Worm (Caenorhabditis elegans) whole organism, L2 larva: Measurements from ENCODE around the gene Y39B6A.69.
A peak's percentile ranks its signal among the peaks of the same experiment; 100 is the strongest.

Source experiments
- C34F6.9 ChIP-seq: fragments of 150-350 bp; optimal IDR thresholded peaks from 2 replicates; lab custom pipeline; 2014; ENCODE audit warnings: missing biosample characterization, missing genetic modification characterization
- F13H6.1 ChIP-seq: sonication (generic microtip); optimal IDR thresholded peaks from 2 replicates; lab custom pipeline; 2016; ENCODE audit warnings: missing genetic modification characterization, missing compliant biosample characterization
- R02D3.7 ChIP-seq: fragments of 150-350 bp; optimal IDR thresholded peaks from 2 replicates; lab custom pipeline; 2014; ENCODE audit warnings: missing biosample characterization, missing genetic modification characterization
- Y55F3AM.14 ChIP-seq: fragments of 200-800 bp; sonication (Bioruptor generic); optimal IDR thresholded peaks from 2 replicates; lab custom pipeline; 2018; ENCODE audit warnings: mild to moderate bottlenecking, missing genetic modification characterization, missing compliant biosample characterization
- alr-1 ChIP-seq: fragments of 150-350 bp; optimal IDR thresholded peaks from 2 replicates; lab custom pipeline; 2014; ENCODE audit warnings: missing biosample characterization, missing genetic modification characterization
- aly-2 ChIP-seq: fragments of 150-350 bp; optimal IDR thresholded peaks from 2 replicates; lab custom pipeline; 2014; ENCODE audit warnings: missing biosample characterization, missing genetic modification characterization
- ama-1 ChIP-seq: fragments of 150-350 bp; optimal IDR thresholded peaks from 2 replicates; lab custom pipeline; 2018; ENCODE audit warnings: inconsistent platforms
- ceh-16 ChIP-seq: fragments of 150-350 bp; optimal IDR thresholded peaks from 2 replicates; lab custom pipeline; 2014; ENCODE audit warnings: missing biosample characterization, missing genetic modification characterization
- ceh-82 ChIP-seq: fragments of 150-350 bp; optimal IDR thresholded peaks from 2 replicates; lab custom pipeline; 2014; ENCODE audit warnings: missing biosample characterization, missing genetic modification characterization
- crh-2 ChIP-seq: sonication (generic microtip); optimal IDR thresholded peaks from 2 replicates; lab custom pipeline; 2017; ENCODE audit warnings: missing biosample characterization, missing genetic modification characterization
- dmd-4 ChIP-seq: sonication (generic microtip); optimal IDR thresholded peaks from 2 replicates; lab custom pipeline; 2017; ENCODE audit warnings: missing biosample characterization, missing genetic modification characterization
- gmeb-1 ChIP-seq: fragments of 150-350 bp; optimal IDR thresholded peaks from 2 replicates; lab custom pipeline; 2014; ENCODE audit warnings: missing biosample characterization, missing genetic modification characterization
- lin-11 ChIP-seq: fragments of 150-350 bp; sonication (generic microtip); optimal IDR thresholded peaks from 2 replicates; lab custom pipeline; 2014; ENCODE audit warnings: missing biosample characterization, missing genetic modification characterization, inconsistent platforms, mixed read lengths
- lin-13 ChIP-seq: fragments of 150-350 bp; optimal IDR thresholded peaks from 2 replicates; lab custom pipeline; 2014; ENCODE audit warnings: missing biosample characterization, missing genetic modification reagents, missing genetic modification characterization
- lin-39 ChIP-seq: fragments of 150-350 bp; optimal IDR thresholded peaks from 2 replicates; lab custom pipeline; 2014; ENCODE audit warnings: missing biosample characterization, missing genetic modification reagents, missing genetic modification characterization
- lsy-2 ChIP-seq, 2 experiments: fragments of 150-350 bp in 1 of 2; sonication (generic microtip) in 1 of 2; optimal IDR thresholded peaks; 2 replicates each; lab custom pipeline; 2014 to 2017; ENCODE audit warnings: missing biosample characterization in 2 of 2, missing genetic modification characterization in 2 of 2
- mbf-1 ChIP-seq: sonication (generic microtip); optimal IDR thresholded peaks from 2 replicates; lab custom pipeline; 2017; ENCODE audit warnings: missing biosample characterization, missing genetic modification characterization
- mdl-1 ChIP-seq, 2 experiments: fragments of 150-350 bp in 1 of 2; sonication (generic microtip) in 1 of 2; optimal IDR thresholded peaks; 2 replicates each; lab custom pipeline; 2017; ENCODE audit warnings: missing biosample characterization in 2 of 2, missing genetic modification characterization in 2 of 2
- nhr-11 ChIP-seq: fragments of 150-350 bp; optimal IDR thresholded peaks from 2 replicates; lab custom pipeline; 2014; ENCODE audit warnings: missing biosample characterization, missing genetic modification characterization
- nhr-12 ChIP-seq: fragments of 150-350 bp; optimal IDR thresholded peaks from 2 replicates; lab custom pipeline; 2014; ENCODE audit warnings: missing biosample characterization, missing genetic modification characterization
- nhr-129 ChIP-seq: fragments of 150-350 bp; optimal IDR thresholded peaks from 2 replicates; lab custom pipeline; 2014; ENCODE audit warnings: missing biosample characterization, missing genetic modification characterization
- nhr-21 ChIP-seq: fragments of 150-350 bp; optimal IDR thresholded peaks from 2 replicates; lab custom pipeline; 2014; ENCODE audit warnings: missing biosample characterization, missing genetic modification characterization
- nhr-237 ChIP-seq: fragments of 150-350 bp; optimal IDR thresholded peaks from 2 replicates; lab custom pipeline; 2014; ENCODE audit warnings: missing biosample characterization, missing genetic modification characterization
- nhr-25 ChIP-seq: fragments of 150-350 bp; sonication (generic microtip); optimal IDR thresholded peaks from 3 replicates; lab custom pipeline; 2014; ENCODE audit warnings: missing biosample characterization, missing genetic modification characterization
- nhr-6 ChIP-seq: fragments of 150-350 bp; optimal IDR thresholded peaks from 2 replicates; lab custom pipeline; 2014; ENCODE audit warnings: missing biosample characterization, missing genetic modification characterization
- nhr-77 ChIP-seq: fragments of 150-350 bp; optimal IDR thresholded peaks from 2 replicates; lab custom pipeline; 2014; ENCODE audit warnings: missing biosample characterization, missing genetic modification characterization
- peb-1 ChIP-seq: fragments of 150-350 bp; optimal IDR thresholded peaks from 2 replicates; lab custom pipeline; 2014; ENCODE audit warnings: missing biosample characterization, missing genetic modification characterization
- skn-1 ChIP-seq: sonication (generic microtip); optimal IDR thresholded peaks from 2 replicates; lab custom pipeline; 2017; ENCODE audit warnings: missing biosample characterization, missing genetic modification characterization
- snpc-4 ChIP-seq: fragments of 150-350 bp; optimal IDR thresholded peaks from 2 replicates; lab custom pipeline; 2014; ENCODE audit warnings: missing biosample characterization, missing genetic modification characterization
- unc-55 ChIP-seq: fragments of 150-350 bp; sonication (generic microtip); optimal IDR thresholded peaks from 3 replicates; lab custom pipeline; 2014; ENCODE audit warnings: missing biosample characterization, missing genetic modification reagents, missing genetic modification characterization
- unc-62 ChIP-seq: fragments of 150-350 bp; optimal IDR thresholded peaks from 2 replicates; lab custom pipeline; 2014; ENCODE audit warnings: missing biosample characterization, missing genetic modification reagents, missing genetic modification characterization
- zag-1 ChIP-seq: fragments of 150-350 bp; optimal IDR thresholded peaks from 2 replicates; lab custom pipeline; 2014; ENCODE audit warnings: missing biosample characterization, missing genetic modification characterization
- ztf-4 ChIP-seq: fragments of 150-350 bp; optimal IDR thresholded peaks from 2 replicates; lab custom pipeline; 2014; ENCODE audit warnings: missing biosample characterization, missing genetic modification characterization

Y39B6A.69 gene

ce11 chrV:19152328-19152727 is at the start of gene Y39B6A.69:
Gene Y39B6A.69 (minus strand): TSS chrV:19152428.
- TF ChIP-seq nhr-237: no peak
- no peak for TF ChIP-seq lin-39 (tag; lab: Kevin White, UChicago)
- no peak for TF ChIP-seq unc-62 (GFP tag; lab: Kevin White, UChicago)
- no peak for TF ChIP-seq mdl-1 (tag; optimal IDR thresholded peaks at IDR 0.05; lab: Kevin White, UChicago)
- TF ChIP-seq Y55F3AM.14 (GFP tag; lab: Kevin White, UChicago): no peak
- no peak for TF ChIP-seq lsy-2 (tag; optimal IDR thresholded peaks at IDR 0.05; lab: Kevin White, UChicago)
- no peak for TF ChIP-seq nhr-77
- no peak for TF ChIP-seq lin-13 (GFP tag; lab: Kevin White, UChicago)

DNA sequence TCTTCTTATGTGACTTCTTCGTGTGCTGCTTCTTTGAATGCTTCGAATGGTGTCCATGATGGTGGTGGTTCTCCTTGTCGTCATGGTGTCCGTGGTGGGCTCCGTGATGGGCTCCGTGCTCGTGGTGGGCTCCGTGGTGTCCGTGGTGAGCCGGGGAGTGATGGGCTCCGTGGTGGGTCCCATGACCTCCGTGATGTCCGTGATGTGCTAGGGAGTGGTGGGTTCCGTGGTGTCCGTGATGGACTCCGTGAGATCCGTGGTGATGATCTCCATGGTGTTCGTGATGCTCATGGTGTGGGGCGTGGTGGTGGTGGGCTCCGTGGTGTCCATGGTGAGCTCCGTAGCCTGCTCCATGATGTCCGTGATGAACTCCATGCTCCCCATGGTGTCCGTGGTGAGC is 49.0 kb upstream of the Y39B6A.69 start:
- TF ChIP-seq ama-1 (lab: Kevin White, UChicago) (no peak), ceh-16 (tag; lab: Kevin White, UChicago) (no peak), nhr-12 (tag; lab: Kevin White, UChicago) (no peak), lin-11 (no peak), unc-62 (GFP tag; lab: Kevin White, UChicago) (no peak), R02D3.7 (tag; lab: Kevin White, UChicago) (no peak), crh-2 (tag; lab: Kevin White, UChicago) (no peak), zag-1 (tag; lab: Kevin White, UChicago) (no peak), nhr-237 (no peak), mdl-1 (tag; optimal IDR thresholded peaks at IDR 0.05; lab: Kevin White, UChicago) (no peak), nhr-25 (tag; lab: Kevin White, UChicago) (no peak)

- TF ChIP-seq nhr-25 (tag; lab: Kevin White, UChicago): no peak
- peak; percentile 71 for TF ChIP-seq lin-13 (GFP tag; lab: Kevin White, UChicago)
- TF ChIP-seq ceh-16 (tag; lab: Kevin White, UChicago): no peak
- TF ChIP-seq ama-1 (lab: Kevin White, UChicago): no peak
- no peak for TF ChIP-seq nhr-6
- no peak for TF ChIP-seq mbf-1
- peak; percentile 31 for TF ChIP-seq nhr-129 (tag; lab: Kevin White, UChicago)
- TF ChIP-seq lsy-2 (tag; optimal IDR thresholded peaks at IDR 0.05; lab: Kevin White, UChicago): peak; percentile 34 to 70
- TF ChIP-seq lin-39 (tag; lab: Kevin White, UChicago): no peak
- peak; percentile 95 for TF ChIP-seq R02D3.7 (tag; lab: Kevin White, UChicago)
- peak; percentile 62 for TF ChIP-seq C34F6.9 (tag; lab: Kevin White, UChicago)
- peak; percentile 44 for TF ChIP-seq crh-2 (tag; lab: Kevin White, UChicago)
- no peak for TF ChIP-seq nhr-11 (tag; lab: Kevin White, UChicago)
- TF ChIP-seq gmeb-1 (tag; lab: Kevin White, UChicago): peak; percentile 39
- no peak for TF ChIP-seq nhr-21 (tag; lab: Kevin White, UChicago)
- no peak for TF ChIP-seq ceh-82 (tag; lab: Kevin White, UChicago)
- TF ChIP-seq skn-1: no peak
- no peak for TF ChIP-seq Y55F3AM.14 (GFP tag; lab: Kevin White, UChicago)
- no peak for TF ChIP-seq peb-1 (tag; lab: Kevin White, UChicago)
- no peak for TF ChIP-seq zag-1 (tag; lab: Kevin White, UChicago)
- no peak for TF ChIP-seq F13H6.1
- peak; percentile 32 for TF ChIP-seq unc-55
Observed at ce11 chrV:19189963-19190597, 37.9 kb upstream of the Y39B6A.69 start, which contains the start of the genes Y39B6A.3 and pph-5. Gene Y39B6A.3 (minus strand): TSS chrV:19190013. Gene pph-5 (plus strand): TSS chrV:19190547.

ce11 chrV:19181684-19182083 is 29.5 kb upstream of the Y39B6A.69 start:
- no peak for TF ChIP-seq snpc-4 (tag; lab: Kevin White, UChicago)
- no peak for TF ChIP-seq Y55F3AM.14 (GFP tag; lab: Kevin White, UChicago)
- TF ChIP-seq aly-2 (tag; lab: Kevin White, UChicago): no peak
- no peak for TF ChIP-seq crh-2 (tag; lab: Kevin White, UChicago)
- TF ChIP-seq R02D3.7 (tag; lab: Kevin White, UChicago): no peak
- no peak for TF ChIP-seq ama-1 (lab: Kevin White, UChicago)
- no peak for TF ChIP-seq ztf-4 (tag; lab: Kevin White, UChicago)
- TF ChIP-seq mbf-1: no peak
- no peak for TF ChIP-seq skn-1
- no peak for TF ChIP-seq lin-13 (GFP tag; lab: Kevin White, UChicago)
- TF ChIP-seq dmd-4 (tag; lab: Kevin White, UChicago): no peak
- TF ChIP-seq alr-1 (tag; lab: Kevin White, UChicago): no peak
- no peak for TF ChIP-seq nhr-129 (tag; lab: Kevin White, UChicago)
- no peak for TF ChIP-seq F13H6.1
